Worm (Caenorhabditis elegans) whole organism, L4/young adult: Measurements from ENCODE around the gene skr-4.
"Not testable (repeated sequence)": the region's sequence is repeated elsewhere in the genome, so short reads cannot be mapped to it uniquely, and the experiment has no call there.

Experiments
- W03F9.2 ChIP-seq: fragments of 150-350 bp; optimal IDR thresholded peaks from 2 replicates; lab custom pipeline; 2014; ENCODE audit warnings: missing biosample characterization, missing genetic modification characterization
- dao-5 ChIP-seq: sonication (generic microtip); optimal IDR thresholded peaks from 2 replicates; lab custom pipeline; 2016; ENCODE audit warnings: missing genotype, missing genetic modification characterization, moderate library complexity, missing compliant biosample characterization
- him-1 ChIP-seq: sonication (generic microtip); optimal IDR thresholded peaks from 2 replicates; lab custom pipeline; 2016; ENCODE audit warnings: missing genotype, missing genetic modification reagents, missing genetic modification characterization, missing compliant biosample characterization

ce11 chrV:19948993-19949392, 25.0 kb downstream of the skr-4 start, which contains the start of gene tmed-4:
- TF ChIP-seq dao-5; him-1; W03F9.2 (tag; lab: Kevin White, UChicago): not testable (repeated sequence)
